Fruit fly (Drosophila melanogaster): ENCODE measurements around the gene Rpt6R.

DNA sequence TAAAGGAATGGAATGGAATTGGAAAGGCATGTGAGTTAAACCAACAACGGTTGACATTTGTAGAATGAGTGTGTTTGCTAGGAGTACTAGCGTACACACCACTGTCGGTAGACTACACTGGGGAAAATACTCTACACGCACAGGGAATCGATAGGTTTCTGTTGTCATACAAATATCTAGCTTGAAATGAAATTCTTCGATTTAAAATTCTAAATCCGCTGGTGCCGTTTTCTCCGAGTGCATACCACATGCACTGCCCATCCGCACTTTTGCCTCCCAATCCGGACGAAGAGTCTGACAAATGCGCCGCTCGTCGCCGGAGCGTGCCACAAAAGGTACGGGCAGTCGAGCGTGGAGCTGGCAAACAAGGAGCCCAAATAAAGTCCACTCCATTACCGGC is 45.4 kb upstream of the Rpt6R start, which contains the start of gene CG2267:
- TF ChIP-seq CTCF (optimal IDR thresholded peaks at IDR 0.05) (no peak), CG8478 (optimal IDR thresholded peaks at IDR 0.05) (no peak)

Data from S2 (cell line).